Worm (Caenorhabditis elegans): ENCODE data around the gene gem-4.

DNA sequence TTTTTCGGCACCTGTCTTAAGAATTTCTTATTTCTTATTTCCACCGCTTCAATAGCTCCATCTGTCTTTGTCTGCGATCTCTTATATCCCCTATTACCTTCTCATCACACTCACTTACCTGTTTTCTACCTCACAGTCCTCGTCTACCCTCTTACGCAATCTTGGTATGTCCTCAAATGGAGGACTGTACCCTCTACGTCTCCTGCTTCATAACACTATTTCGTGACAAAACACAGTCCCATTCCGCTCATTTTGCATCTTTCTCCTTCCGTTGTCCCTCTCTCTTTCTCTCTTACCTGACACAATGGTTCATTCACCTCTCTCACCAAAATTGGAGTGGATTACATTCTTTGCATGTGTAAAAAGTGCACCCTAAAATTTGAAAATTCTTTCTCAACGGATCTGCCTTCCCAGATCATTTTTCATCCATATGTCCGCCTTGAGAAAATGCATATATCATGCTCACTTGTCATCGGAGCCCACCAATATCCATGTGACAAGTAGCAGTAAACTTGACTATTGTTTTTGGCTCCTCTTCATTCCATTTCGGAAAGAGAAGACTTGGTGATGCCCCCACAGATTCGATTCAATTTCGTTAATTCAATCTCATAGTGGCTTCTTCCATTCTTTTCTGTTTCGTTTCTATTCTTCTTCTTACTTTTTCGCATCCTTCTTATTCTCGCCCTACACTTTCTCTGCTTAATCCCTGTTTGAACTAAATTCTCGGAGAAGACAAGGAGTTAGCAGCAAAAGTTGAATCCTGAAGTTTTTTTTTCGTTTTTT is 28.2 kb upstream of the gem-4 start:
- TF ChIP-seq him-1 (tag; optimal IDR thresholded peaks at IDR 0.05) (no peak), dao-5 (tag; optimal IDR thresholded peaks at IDR 0.05) (no peak)
